Fruit fly (Drosophila melanogaster) ovary, adult (tissue): ENCODE data around the gene CG42587.
"Not testable (repeated sequence)": the region's sequence is repeated elsewhere in the genome, so short reads cannot be mapped to it uniquely, and the experiment has no call there.

Experiments used
- CG17801 ChIP-seq: fragments of 200-800 bp; optimal IDR thresholded peaks from 2 replicates; lab custom pipeline; 2019; ENCODE audit warnings: missing biosample characterization, mild to moderate bottlenecking, missing genetic modification characterization, moderate library complexity; ENCODE audit not compliant: partially characterized antibody

CG42587 gene

DNA sequence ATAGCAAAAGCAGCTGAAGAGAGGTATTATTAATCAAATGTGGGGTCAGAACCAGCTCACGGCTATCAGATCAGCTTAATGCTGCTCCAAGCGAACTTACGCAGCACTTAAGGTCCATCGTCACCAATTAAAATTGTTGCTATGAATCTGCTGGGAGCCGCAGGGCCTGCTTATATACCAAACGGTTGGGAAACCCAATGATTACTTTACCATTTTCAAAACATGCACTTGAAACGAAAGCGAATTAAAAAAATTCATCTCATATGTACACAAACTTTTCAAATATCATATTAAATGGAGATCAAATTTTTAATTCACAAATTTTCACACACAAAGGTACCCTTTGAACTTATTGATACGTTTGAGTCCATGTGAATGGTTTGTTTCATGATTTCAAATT is at the start of gene CG42587:
CG42587 (minus strand) TSS at position 143 of the 400 bp plus-strand sequence.
- no peak for TF ChIP-seq CG17801 (GFP tag; lab: Kevin White, UChicago)

- TF ChIP-seq CG17801 (GFP tag; lab: Kevin White, UChicago): no peak
Measured at dm6 chr2L:14784498-14784897, 39.5 kb upstream of the CG42587 start, which contains the start of gene CG18636. Gene CG18636, minus strand, starts transcription at chr2L:14784598.

DNA sequence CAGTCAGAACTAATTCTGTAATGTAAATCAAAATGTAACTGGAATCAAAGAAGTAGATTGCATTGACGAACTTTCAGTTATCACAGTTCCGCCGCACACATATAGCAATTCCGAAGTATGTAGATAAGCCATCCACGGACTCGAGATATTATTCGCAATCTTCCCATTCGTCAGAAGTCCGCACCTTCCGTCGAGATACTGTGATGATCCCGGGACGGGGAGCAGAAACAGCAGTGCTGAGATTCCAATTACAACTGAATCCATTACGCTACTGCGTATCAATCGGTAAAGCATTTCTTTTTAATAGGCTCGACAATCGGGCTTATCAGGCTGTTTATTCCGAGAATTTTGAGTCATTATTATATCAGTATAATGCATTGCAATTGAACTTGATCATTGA is 29.7 kb upstream of the CG42587 start, which contains the start of gene CG4650:
CG4650 (minus strand) TSS at position 269 of the 400 bp plus-strand sequence.
- TF ChIP-seq CG17801 (GFP tag; lab: Kevin White, UChicago): no peak

- no peak for TF ChIP-seq CG17801 (GFP tag; lab: Kevin White, UChicago)
Measured at dm6 chr2L:14765608-14766007, 20.6 kb upstream of the CG42587 start, which contains the start of gene CG4701. Gene CG4701, plus strand, starts transcription at chr2L:14765908.

DNA sequence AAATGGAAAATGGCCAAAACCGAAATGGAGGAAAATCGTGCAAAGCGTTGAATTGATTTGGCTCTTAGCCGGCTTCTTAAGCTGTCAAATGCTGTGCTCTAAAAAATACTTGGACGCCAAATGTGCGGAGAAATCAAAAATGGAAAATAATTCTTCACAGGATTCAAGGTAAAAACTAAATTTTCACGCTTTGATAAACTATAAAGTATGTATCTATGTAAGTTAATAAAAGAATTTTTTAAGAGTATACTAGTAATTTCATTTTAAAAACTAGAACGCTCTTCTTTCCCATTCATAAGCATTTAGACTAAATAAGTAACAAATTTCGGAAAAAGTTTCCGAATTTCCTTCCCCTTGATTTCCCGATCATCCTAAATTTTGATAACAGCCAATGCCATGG is 17.5 kb upstream of the CG42587 start, which contains the start of gene CSN1a:
CSN1a (plus strand) TSS at position 301 of the 400 bp plus-strand sequence.
- no peak for TF ChIP-seq CG17801 (GFP tag; lab: Kevin White, UChicago)

DNA sequence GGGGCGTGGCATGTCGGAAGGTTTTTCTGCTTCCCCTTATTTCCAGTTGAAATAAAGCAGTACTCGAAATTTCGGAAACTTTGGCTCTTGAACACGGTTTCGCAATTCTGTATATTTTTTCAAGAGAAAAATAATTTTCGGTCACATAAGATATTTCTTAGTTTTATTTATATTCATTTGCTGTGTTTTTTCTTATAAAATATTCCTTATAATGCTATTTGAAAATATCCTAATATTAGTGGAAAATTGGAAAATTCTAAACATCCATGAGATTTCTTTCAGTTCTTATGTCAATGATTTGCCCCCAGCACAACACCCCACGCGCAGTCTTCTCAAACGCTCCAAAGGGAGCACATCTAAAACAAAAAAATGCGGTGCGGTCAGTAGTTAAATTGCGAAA is 15.5 kb upstream of the CG42587 start, which contains the start of gene CG4691:
CG4691 (plus strand) TSS at position 301 of the 400 bp plus-strand sequence.
- TF ChIP-seq CG17801 (GFP tag; lab: Kevin White, UChicago): no peak

- no peak for TF ChIP-seq CG17801 (GFP tag; lab: Kevin White, UChicago)
Measured at dm6 chr2L:14746068-14746467, 1.1 kb upstream of the CG42587 start.

DNA sequence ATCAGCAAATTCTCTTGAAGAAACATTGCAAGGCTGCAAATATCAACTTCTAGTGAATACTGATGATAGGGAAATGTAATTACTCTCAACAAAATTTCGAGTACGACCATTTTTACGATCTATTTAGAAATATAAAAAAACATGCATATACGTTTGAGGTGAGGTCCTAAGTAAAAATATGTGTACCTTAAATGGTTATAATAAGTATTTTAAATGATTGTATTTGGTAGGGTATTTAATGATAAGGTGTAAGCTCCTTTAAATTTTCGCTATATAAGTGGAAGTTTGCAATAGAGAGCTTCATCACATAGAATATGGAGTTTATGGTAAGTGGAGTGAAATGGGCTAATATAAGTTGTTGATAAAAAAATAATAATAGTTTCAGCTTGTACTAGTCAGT is 889 bp downstream of the CG42587 start, which contains the start of gene CG42681:
CG42681 (plus strand) TSS at position 301 of the 400 bp plus-strand sequence.
- TF ChIP-seq CG17801 (GFP tag; lab: Kevin White, UChicago): no peak

- no peak for TF ChIP-seq CG17801 (GFP tag; lab: Kevin White, UChicago)
Measured at dm6 chr2L:14743337-14743736, 1.7 kb downstream of the CG42587 start.

DNA sequence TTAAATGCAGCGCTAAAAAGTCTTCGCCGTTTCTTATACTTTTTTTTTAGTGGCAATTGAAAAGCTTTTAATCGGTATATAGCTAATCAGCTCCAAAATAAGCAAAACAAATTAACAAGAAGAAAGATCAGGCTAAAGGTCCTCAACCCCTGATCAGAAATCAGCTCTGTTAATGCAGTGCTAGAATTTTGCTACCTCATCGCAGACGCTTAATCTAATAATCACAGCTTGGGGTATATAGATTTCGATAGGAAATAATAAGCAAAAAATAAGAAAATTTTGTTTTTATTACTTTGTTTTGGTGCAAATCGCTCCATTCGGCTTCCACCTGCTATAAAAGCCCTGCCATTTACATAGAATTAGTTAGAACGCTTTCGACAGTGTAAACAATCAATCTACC is 2.1 kb downstream of the CG42587 start, which contains the start of gene CG34166:
CG34166 (plus strand) TSS at position 301 of the 400 bp plus-strand sequence.
- TF ChIP-seq CG17801 (GFP tag; lab: Kevin White, UChicago): not testable (repeated sequence)

- TF ChIP-seq CG17801 (GFP tag; lab: Kevin White, UChicago): not testable (repeated sequence)
Measured at dm6 chr2L:14741740-14742139, 3.3 kb downstream of the CG42587 start, which contains the start of gene CG42586. Gene CG42586, minus strand, starts transcription at chr2L:14741840.

DNA sequence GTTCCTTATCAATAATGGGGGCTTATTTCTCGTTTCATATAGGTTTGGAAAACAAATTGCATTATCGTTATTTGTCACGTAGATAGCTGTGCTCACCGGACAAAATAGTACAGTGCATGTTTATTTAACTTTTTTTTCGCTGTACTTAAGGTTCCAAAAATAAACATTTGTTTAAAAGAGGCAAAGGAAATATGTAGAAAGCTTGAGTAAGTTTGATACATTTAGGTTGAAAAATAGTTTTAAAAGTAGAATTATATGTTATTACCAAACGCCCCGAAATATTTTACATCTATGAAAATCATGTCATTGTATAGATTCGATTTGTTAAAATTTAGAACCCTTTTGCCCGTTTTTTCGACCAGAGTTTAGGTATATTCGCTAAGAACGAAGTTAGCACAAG is 5.4 kb downstream of the CG42587 start, which contains the start of gene CG42585:
CG42585 (plus strand) TSS at position 301 of the 400 bp plus-strand sequence.
- not testable (repeated sequence) for TF ChIP-seq CG17801 (GFP tag; lab: Kevin White, UChicago)

DNA sequence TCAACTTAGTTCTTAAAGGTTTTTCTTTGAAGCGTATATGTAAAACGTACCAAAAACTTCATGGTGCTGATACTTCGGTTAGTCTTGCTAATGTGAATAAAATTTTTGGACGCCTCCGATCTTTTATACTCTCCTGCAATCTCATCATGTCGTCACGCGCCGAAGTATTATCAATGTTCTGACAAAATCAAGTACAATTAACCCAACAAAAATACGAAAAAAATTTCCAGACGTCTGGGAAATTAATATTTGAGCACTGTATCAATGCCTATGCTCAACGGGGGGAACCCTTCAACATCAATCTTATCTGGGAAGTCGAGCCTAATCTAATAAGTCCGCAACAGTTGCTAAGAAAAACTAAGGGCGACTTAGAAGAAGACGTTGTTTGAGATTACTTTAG is 7.3 kb downstream of the CG42587 start, which contains the start of gene CG31775:
CG31775 (minus strand) TSS at position 101 of the 400 bp plus-strand sequence.
- TF ChIP-seq CG17801 (GFP tag; lab: Kevin White, UChicago): not testable (repeated sequence)

dm6 chr2L:14735543-14735942 is 9.5 kb downstream of the CG42587 start, which contains the start of gene CG31835:
Gene CG31835, plus strand, starts transcription at chr2L:14735843.
- TF ChIP-seq CG17801 (GFP tag; lab: Kevin White, UChicago): not testable (repeated sequence)

DNA sequence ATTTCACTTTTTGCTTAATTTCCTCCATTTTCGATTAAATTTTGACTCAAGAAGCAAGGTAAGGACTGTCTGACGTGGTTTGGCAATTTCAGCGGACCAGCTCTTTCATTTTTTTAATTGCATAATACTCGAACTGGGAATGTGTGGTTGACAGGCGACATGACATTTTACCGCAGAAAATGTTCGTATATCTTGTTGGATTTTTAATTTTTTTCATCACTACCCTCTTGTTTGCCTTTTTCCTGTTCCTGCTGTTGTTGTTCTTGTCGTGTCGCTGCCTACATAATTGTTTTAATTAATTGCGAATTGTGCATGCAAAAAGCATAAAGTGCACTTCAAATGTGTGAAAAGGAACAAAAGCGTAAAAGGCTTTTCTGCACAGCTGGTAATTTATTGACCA is 14.9 kb downstream of the CG42587 start, which contains the start of gene CG42685:
CG42685 (minus strand) TSS at position 101 of the 400 bp plus-strand sequence.
- TF ChIP-seq CG17801 (GFP tag; lab: Kevin White, UChicago): no peak

- TF ChIP-seq CG17801 (GFP tag; lab: Kevin White, UChicago): no peak
Measured at dm6 chr2L:14713467-14713866, 31.5 kb downstream of the CG42587 start, which contains the start of gene CG34165. Gene CG34165, plus strand, starts transcription at chr2L:14713750.
